Worm (Caenorhabditis elegans) whole organism, young adult: ENCODE results near the gene irg-3.

Experiments
- B0019.2 ChIP-seq: fragments of 200-800 bp; sonication (Bioruptor generic); conservative IDR thresholded peaks from 2 replicates; pipeline ENCODE4 v1.3.6; 2022; ENCODE audit warnings: missing genetic modification reagents, missing genetic modification characterization, missing compliant biosample characterization
- D2030.7 ChIP-seq: fragments of 200-800 bp; sonication (Bioruptor generic); IDR thresholded peaks from 2 replicates; pipeline ENCODE4 v1.3.6; 2022; ENCODE audit warnings: missing genetic modification reagents, missing genetic modification characterization, missing compliant biosample characterization
- F22D6.2 ChIP-seq: sonication (generic microtip); optimal IDR thresholded peaks from 2 replicates; lab custom pipeline; 2016; ENCODE audit warnings: mild to moderate bottlenecking, missing genetic modification characterization, missing compliant biosample characterization
- F33H1.4 ChIP-seq: fragments of 200-800 bp; sonication (Bioruptor generic); IDR thresholded peaks from 2 replicates; pipeline ENCODE4 v1.3.6; 2022; ENCODE audit warnings: missing genetic modification reagents, missing genetic modification characterization, missing compliant biosample characterization
- F37B4.10 ChIP-seq: fragments of 200-800 bp; sonication (Bioruptor generic); IDR thresholded peaks from 2 replicates; pipeline ENCODE4 v1.3.6; 2022; ENCODE audit warnings: missing genetic modification characterization, missing compliant biosample characterization
- F57A8.1 ChIP-seq: fragments of 200-800 bp; sonication (Bioruptor generic); optimal IDR thresholded peaks from 2 replicates; lab custom pipeline; 2018; ENCODE audit warnings: mild to moderate bottlenecking, missing genetic modification characterization, moderate library complexity, missing compliant biosample characterization
- Y79H2A.3 ChIP-seq: fragments of 200-800 bp; sonication (Bioruptor generic); conservative IDR thresholded peaks from 2 replicates; pipeline ENCODE4 v1.3.6; 2022; ENCODE audit warnings: missing genetic modification reagents, missing genetic modification characterization, missing compliant biosample characterization
- aptf-3 ChIP-seq: fragments of 200-800 bp; sonication (Bioruptor generic); IDR thresholded peaks from 2 replicates; pipeline ENCODE4 v1.3.6; 2022; ENCODE audit warnings: missing genetic modification characterization, missing compliant biosample characterization
- atf-7 ChIP-seq: sonication (generic microtip); optimal IDR thresholded peaks from 2 replicates; lab custom pipeline; 2017; ENCODE audit warnings: mild to moderate bottlenecking, missing genetic modification characterization, missing compliant biosample characterization
- ccch-3 ChIP-seq: fragments of 200-800 bp; sonication (Bioruptor generic); optimal IDR thresholded peaks from 2 replicates; lab custom pipeline; 2018; ENCODE audit warnings: mild to moderate bottlenecking, missing genetic modification characterization, missing compliant biosample characterization
- cebp-1 ChIP-seq, 2 experiments: fragments of 200-800 bp in 1 of 2; sonication (Bioruptor generic) in 1 of 2; sonication (generic microtip) in 1 of 2; IDR thresholded peaks in 1 of 2; optimal IDR thresholded peaks in 1 of 2; 2 replicates each; pipeline versions ENCODE4 v1.3.6 to Lab custom; 2017 to 2022; ENCODE audit warnings: missing compliant biosample characterization in 2 of 2, missing genetic modification characterization in 2 of 2, mild to moderate bottlenecking in 1 of 2, missing genetic modification reagents in 1 of 2, moderate library complexity in 1 of 2
- cebp-2 ChIP-seq: fragments of 200-800 bp; sonication (Bioruptor generic); IDR thresholded peaks from 2 replicates; pipeline ENCODE4 v1.3.6; 2022; ENCODE audit warnings: missing genetic modification characterization, missing compliant biosample characterization
- ceh-40 ChIP-seq: fragments of 200-800 bp; sonication (Bioruptor generic); IDR thresholded peaks from 2 replicates; pipeline ENCODE4 v1.3.6; 2022; ENCODE audit warnings: missing genetic modification characterization, missing compliant biosample characterization
- ceh-58 ChIP-seq: fragments of 200-800 bp; sonication (Bioruptor generic); IDR thresholded peaks from 2 replicates; pipeline ENCODE4 v1.3.6; 2022; ENCODE audit warnings: missing genetic modification characterization, missing compliant biosample characterization
- ceh-79 ChIP-seq: sonication (generic microtip); optimal IDR thresholded peaks from 2 replicates; lab custom pipeline; 2017; ENCODE audit warnings: mild to moderate bottlenecking, missing genetic modification characterization, missing compliant biosample characterization
- ceh-91 ChIP-seq: fragments of 200-800 bp; sonication (Bioruptor generic); IDR thresholded peaks from 2 replicates; pipeline ENCODE4 v1.3.6; 2022; ENCODE audit warnings: missing genetic modification reagents, missing genetic modification characterization, missing compliant biosample characterization
- chd-7 ChIP-seq: sonication (generic microtip); optimal IDR thresholded peaks from 2 replicates; lab custom pipeline; 2016; ENCODE audit warnings: mild to moderate bottlenecking, missing genetic modification characterization, moderate library complexity, missing compliant biosample characterization
- egl-18 ChIP-seq: fragments of 200-800 bp; sonication (Bioruptor generic); IDR thresholded peaks from 2 replicates; pipeline ENCODE4 v1.3.6; 2022; ENCODE audit warnings: missing genetic modification reagents, missing genetic modification characterization, missing compliant biosample characterization
- let-607 ChIP-seq, 2 experiments: fragments of 200-800 bp in 1 of 2; sonication (Bioruptor generic) in 1 of 2; sonication (generic microtip) in 1 of 2; optimal IDR thresholded peaks; 2 replicates each; lab custom pipeline; 2016 to 2018; ENCODE audit warnings: mild to moderate bottlenecking in 2 of 2, missing compliant biosample characterization in 2 of 2, missing genetic modification characterization in 2 of 2, moderate library complexity in 2 of 2, missing genotype in 1 of 2
- lin-40 ChIP-seq: sonication (generic microtip); optimal IDR thresholded peaks from 2 replicates; lab custom pipeline; 2016; ENCODE audit warnings: missing genetic modification characterization, mild to moderate bottlenecking, missing compliant biosample characterization, missing genotype, missing genetic modification reagents
- lin-54 ChIP-seq: fragments of 200-800 bp; sonication (Bioruptor generic); optimal IDR thresholded peaks from 2 replicates; lab custom pipeline; 2018; ENCODE audit warnings: mild to moderate bottlenecking, missing genetic modification characterization, missing compliant biosample characterization
- madf-3 ChIP-seq: fragments of 200-800 bp; sonication (Bioruptor generic); IDR thresholded peaks from 2 replicates; pipeline ENCODE4 v1.3.6; 2022; ENCODE audit warnings: missing genetic modification reagents, missing genetic modification characterization, missing compliant biosample characterization
- madf-6 ChIP-seq: fragments of 200-800 bp; sonication (Bioruptor generic); IDR thresholded peaks from 2 replicates; pipeline ENCODE4 v1.3.6; 2022; ENCODE audit warnings: missing genetic modification reagents, missing genetic modification characterization, missing compliant biosample characterization
- madf-8 ChIP-seq: fragments of 200-800 bp; sonication (Bioruptor generic); conservative IDR thresholded peaks from 2 replicates; pipeline ENCODE4 v1.3.6; 2022; ENCODE audit warnings: missing genetic modification reagents, missing genetic modification characterization, missing compliant biosample characterization
- mcd-1 ChIP-seq: fragments of 200-800 bp; sonication (Bioruptor generic); IDR thresholded peaks from 2 replicates; pipeline ENCODE4 v1.3.6; 2022; ENCODE audit warnings: missing genetic modification reagents, missing genetic modification characterization, missing compliant biosample characterization
- mxl-1 ChIP-seq: sonication (generic microtip); optimal IDR thresholded peaks from 2 replicates; lab custom pipeline; 2016; ENCODE audit warnings: missing genetic modification characterization, missing compliant biosample characterization
- nfya-2 ChIP-seq: fragments of 200-800 bp; sonication (Bioruptor generic); IDR thresholded peaks from 2 replicates; pipeline ENCODE4 v1.3.6; 2022; ENCODE audit warnings: missing genetic modification reagents, missing genetic modification characterization, missing compliant biosample characterization
- nfyb-1 ChIP-seq: fragments of 200-800 bp; sonication (Bioruptor generic); IDR thresholded peaks from 2 replicates; pipeline ENCODE4 v1.3.6; 2022; ENCODE audit warnings: missing genetic modification reagents, missing genetic modification characterization, missing compliant biosample characterization
- nhr-120 ChIP-seq: fragments of 200-800 bp; sonication (Bioruptor generic); IDR thresholded peaks from 2 replicates; pipeline ENCODE4 v1.3.6; 2022; ENCODE audit warnings: missing genetic modification characterization, missing compliant biosample characterization
- nhr-27 ChIP-seq: fragments of 200-800 bp; sonication (Bioruptor generic); optimal IDR thresholded peaks from 2 replicates; lab custom pipeline; 2018; ENCODE audit warnings: mild to moderate bottlenecking, missing genetic modification characterization, moderate library complexity, missing compliant biosample characterization
- pbrm-1 ChIP-seq: fragments of 200-800 bp; sonication (Bioruptor generic); IDR thresholded peaks from 2 replicates; pipeline ENCODE4 v1.3.6; 2022; ENCODE audit warnings: missing genetic modification reagents, missing genetic modification characterization, missing compliant biosample characterization
- rcor-1 ChIP-seq: fragments of 200-800 bp; sonication (Bioruptor generic); IDR thresholded peaks from 2 replicates; pipeline ENCODE4 v1.3.6; 2022; ENCODE audit warnings: missing genetic modification reagents, missing genetic modification characterization, missing compliant biosample characterization
- rec-8 ChIP-seq, 2 experiments: sonication (generic microtip); optimal IDR thresholded peaks; 2 replicates each; lab custom pipeline; 2016; ENCODE audit warnings: mild to moderate bottlenecking in 2 of 2, missing genetic modification characterization in 2 of 2, missing genetic modification reagents in 2 of 2, missing genotype in 2 of 2, missing biosample characterization in 1 of 2, missing compliant biosample characterization in 1 of 2, moderate library complexity in 1 of 2
- repo-1 ChIP-seq: sonication (generic microtip); optimal IDR thresholded peaks from 2 replicates; lab custom pipeline; 2017; ENCODE audit warnings: mild to moderate bottlenecking, missing genetic modification characterization, missing compliant biosample characterization
- rpc-1 ChIP-seq, 2 experiments: fragments of 150-350 bp in 1 of 2; sonication (generic microtip) in 1 of 2; optimal IDR thresholded peaks; 2 replicates each; lab custom pipeline; 2014 to 2018; ENCODE audit warnings: missing biosample characterization in 1 of 2, missing genetic modification characterization in 1 of 2, missing genetic modification reagents in 1 of 2, missing genotype in 1 of 2
- sea-2 ChIP-seq: fragments of 200-800 bp; sonication (Bioruptor generic); IDR thresholded peaks from 2 replicates; pipeline ENCODE4 v1.3.6; 2022; ENCODE audit warnings: missing genetic modification characterization, missing compliant biosample characterization
- snpc-1.3 ChIP-seq: sonication (generic microtip); optimal IDR thresholded peaks from 2 replicates; lab custom pipeline; 2017; ENCODE audit warnings: missing genetic modification characterization, mild to moderate bottlenecking, missing compliant biosample characterization, antibody characterized with exemption, moderate library complexity, missing genotype, missing genetic modification reagents; ENCODE audit not compliant: insufficient read depth
- snpc-4 ChIP-seq, 5 experiments: fragments of 150-350 bp in 1 of 5; sonication (generic microtip) in 4 of 5; optimal IDR thresholded peaks; 2 replicates each; lab custom pipeline; 2014 to 2018; ENCODE audit warnings: missing genetic modification characterization in 5 of 5, missing biosample characterization in 3 of 5, antibody characterized with exemption in 2 of 5, mild to moderate bottlenecking in 2 of 5, missing compliant biosample characterization in 2 of 5, missing genotype in 2 of 5, moderate library complexity in 2 of 5, missing genetic modification reagents in 1 of 5
- tbx-9 ChIP-seq: sonication (generic microtip); optimal IDR thresholded peaks from 2 replicates; lab custom pipeline; 2016; ENCODE audit warnings: borderline replicate concordance, missing genetic modification characterization, inconsistent platforms, missing compliant biosample characterization
- tlf-1 ChIP-seq: fragments of 200-800 bp; sonication (Bioruptor generic); optimal IDR thresholded peaks from 2 replicates; lab custom pipeline; 2018; ENCODE audit warnings: mild to moderate bottlenecking, missing genetic modification characterization, missing compliant biosample characterization
- xnd-1 ChIP-seq: sonication (generic microtip); optimal IDR thresholded peaks from 2 replicates; lab custom pipeline; 2016; ENCODE audit warnings: missing genotype, missing genetic modification reagents, missing genetic modification characterization, missing compliant biosample characterization
- zim-3 ChIP-seq: sonication (generic microtip); optimal IDR thresholded peaks from 2 replicates; lab custom pipeline; 2017; ENCODE audit warnings: mild to moderate bottlenecking, missing genetic modification characterization, moderate library complexity, missing compliant biosample characterization
- ztf-25 ChIP-seq: fragments of 200-800 bp; sonication (Bioruptor generic); IDR thresholded peaks from 2 replicates; pipeline ENCODE4 v1.3.6; 2022; ENCODE audit warnings: missing genetic modification reagents, missing genetic modification characterization, missing compliant biosample characterization
- ztf-26 ChIP-seq: sonication (generic microtip); optimal IDR thresholded peaks from 2 replicates; lab custom pipeline; 2017; ENCODE audit warnings: missing genetic modification characterization, missing compliant biosample characterization
- ztf-28 ChIP-seq: fragments of 200-800 bp; sonication (Bioruptor generic); IDR thresholded peaks from 2 replicates; pipeline ENCODE4 v1.3.6; 2022; ENCODE audit warnings: missing genetic modification reagents, missing genetic modification characterization, missing compliant biosample characterization
- ztf-3 ChIP-seq: fragments of 200-800 bp; sonication (Bioruptor generic); optimal IDR thresholded peaks from 2 replicates; lab custom pipeline; 2018; ENCODE audit warnings: mild to moderate bottlenecking, missing genetic modification characterization, missing compliant biosample characterization

Gene irg-3

DNA sequence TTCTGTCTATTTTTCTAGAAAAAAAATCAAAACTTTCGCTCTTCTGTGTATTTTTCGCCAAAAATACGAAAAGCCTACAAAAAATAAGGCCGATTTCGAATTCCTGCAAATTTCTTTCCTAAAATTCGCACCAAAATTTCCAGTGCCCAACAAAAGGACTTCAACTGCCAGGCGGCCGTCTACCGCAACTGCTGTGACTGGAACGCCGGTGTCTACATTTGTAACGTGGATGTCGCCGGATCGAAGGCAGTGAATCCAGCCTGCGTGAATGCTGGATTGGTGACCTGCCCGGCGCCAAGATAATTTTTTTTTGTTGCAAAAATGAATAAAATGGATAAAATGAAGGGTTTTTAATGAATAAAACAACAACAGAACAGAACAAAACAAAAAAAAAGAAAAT, 9.4 kb downstream of the irg-3 start:
- TF ChIP-seq chd-7 (tag; lab: Kevin White, UChicago), result peak; percentile 17
- no peak for TF ChIP-seq cebp-1 (GFP tag; IDR thresholded peaks at IDR 0.05; lab: Robert Waterston, UW)
- TF ChIP-seq cebp-1 (tag; optimal IDR thresholded peaks at IDR 0.05; lab: Kevin White, UChicago), result peak; percentile 4
- no peak for TF ChIP-seq nfya-2 (GFP tag; lab: Robert Waterston, UW)
- peak; percentile 36; the same call in 1 of the 2 replicates for TF ChIP-seq madf-6 (GFP tag; lab: Robert Waterston, UW)
- TF ChIP-seq pbrm-1 (GFP tag; lab: Robert Waterston, UW), result no peak; the same call in 1 of the 2 replicates
- 0 out of 2 replicates have a peak, but pooled peaks have one; percentile 54 for TF ChIP-seq cebp-2 (GFP tag; lab: Robert Waterston, UW)
- no peak for TF ChIP-seq ztf-3
- TF ChIP-seq nfyb-1 (GFP tag; lab: Robert Waterston, UW), result 0 out of 2 replicates have a peak, but pooled peaks have one; percentile 42
- TF ChIP-seq Y79H2A.3 (GFP tag; lab: Robert Waterston, UW), result 0 out of 2 replicates have a peak, but pooled peaks have one; percentile 15
- no peak for TF ChIP-seq rcor-1
- TF ChIP-seq lin-54, result no peak
- TF ChIP-seq mcd-1 (GFP tag; lab: Robert Waterston, UW), result 0 out of 2 replicates have a peak, but pooled peaks have one; percentile 38
- TF ChIP-seq ztf-25 (GFP tag; lab: Robert Waterston, UW), result peak; percentile 79; the same call in 1 of the 2 replicates

DNA sequence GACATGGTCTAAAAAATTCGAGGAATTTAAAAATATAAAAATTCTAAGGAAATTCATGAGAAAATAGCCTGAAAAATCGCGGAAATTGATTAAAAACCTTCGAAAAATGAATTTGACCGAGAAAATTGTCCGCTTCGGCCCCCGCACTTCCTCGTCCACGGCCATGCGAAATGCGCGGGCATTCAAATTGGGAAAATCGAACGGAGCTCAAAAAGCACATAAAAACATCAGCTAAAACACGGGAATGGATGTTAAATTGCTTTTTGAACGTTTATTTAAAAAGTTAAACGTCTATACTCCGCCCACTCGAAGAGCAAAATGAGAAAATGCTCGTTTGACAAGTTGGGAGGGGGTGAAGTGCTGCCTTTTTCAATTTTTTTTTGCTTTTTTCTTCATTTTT, 10.7 kb downstream of the irg-3 start, which contains the start of gene F53E10.6:
TSS of gene F53E10.6 (minus strand) at position 8 of the 400 bp plus-strand sequence.
- TF ChIP-seq F57A8.1 (GFP tag; lab: Kevin White, UChicago) (no peak), ceh-58 (no peak), ztf-26 (tag; lab: Kevin White, UChicago) (no peak), zim-3 (tag; lab: Kevin White, UChicago) (no peak), aptf-3 (GFP tag; lab: Robert Waterston, UW) (no peak), mxl-1 (tag; lab: Kevin White, UChicago) (no peak), D2030.7 (GFP tag; lab: Robert Waterston, UW) (0 out of 2 replicates have a peak, but pooled peaks have one; percentile 23), nhr-27 (no peak), ceh-91 (GFP tag; lab: Robert Waterston, UW) (no peak), ccch-3 (GFP tag; lab: Kevin White, UChicago) (no peak), xnd-1 (tag; lab: Kevin White, UChicago) (no peak), nhr-120 (GFP tag; lab: Robert Waterston, UW) (no peak), egl-18 (no peak), atf-7 (tag; lab: Kevin White, UChicago) (no peak), ceh-79 (tag; lab: Kevin White, UChicago) (no peak), snpc-1.3 (tag; lab: Kevin White, UChicago) (no peak), tlf-1 (GFP tag; lab: Kevin White, UChicago) (no peak), tbx-9 (tag; lab: Kevin White, UChicago) (no peak), snpc-4 (GFP tag; optimal IDR thresholded peaks at IDR 0.05; lab: Kevin White, UChicago) (no peak), snpc-4 (tag; optimal IDR thresholded peaks at IDR 0.05; lab: Kevin White, UChicago) (no peak), repo-1 (tag; lab: Kevin White, UChicago) (no peak), rec-8 (tag; optimal IDR thresholded peaks at IDR 0.05; lab: Kevin White, UChicago) (no peak), lin-40 (tag; lab: Kevin White, UChicago) (no peak), rpc-1 (optimal IDR thresholded peaks at IDR 0.05; lab: Kevin White, UChicago) (no peak), rpc-1 (tag; optimal IDR thresholded peaks at IDR 0.05; lab: Kevin White, UChicago) (no peak), F37B4.10 (GFP tag; lab: Robert Waterston, UW) (no peak), let-607 (tag; optimal IDR thresholded peaks at IDR 0.05; lab: Kevin White, UChicago) (no peak), madf-8 (GFP tag; lab: Robert Waterston, UW) (no peak), madf-3 (GFP tag; lab: Robert Waterston, UW) (no peak), B0019.2 (GFP tag; lab: Robert Waterston, UW) (no peak), F22D6.2 (tag; lab: Kevin White, UChicago) (no peak), F33H1.4 (GFP tag; lab: Robert Waterston, UW) (peak; percentile 38), madf-6 (GFP tag; lab: Robert Waterston, UW) (peak; percentile 62), sea-2 (GFP tag; lab: Robert Waterston, UW) (no peak), ceh-40 (GFP tag; lab: Robert Waterston, UW) (no peak), ztf-28 (GFP tag; lab: Robert Waterston, UW) (0 out of 2 replicates have a peak, but pooled peaks have one; percentile 9)
